Worm (Caenorhabditis elegans): ENCODE data around the gene F27B3.6.

ce11 chrIII:6558487-6558886 is 19.9 kb downstream of the F27B3.6 start, which contains the start of gene C09E7.8:
- no peak for TF ChIP-seq elt-3 (tag; optimal IDR thresholded peaks at IDR 0.05)
- no peak for TF ChIP-seq nhr-28 (tag; optimal IDR thresholded peaks at IDR 0.05)
- TF ChIP-seq lsy-2 (tag; optimal IDR thresholded peaks at IDR 0.05), result no peak
- no peak for TF ChIP-seq nhr-12 (tag; optimal IDR thresholded peaks at IDR 0.05)
- TF ChIP-seq ceh-83 (GFP tag; optimal IDR thresholded peaks at IDR 0.05), result no peak

Measured in whole organism, mixed stage, embryonic.